Worm (Caenorhabditis elegans): ENCODE results near the gene gid-2.

gid-2 gene

ce11 chrX:2430317-2430716 is 8.4 kb downstream of the gid-2 start:
- TF ChIP-seq tbx-2 (tag; optimal IDR thresholded peaks at IDR 0.05) (no peak), ceh-63 (GFP tag; optimal IDR thresholded peaks at IDR 0.05) (no peak), lin-15B (tag; optimal IDR thresholded peaks at IDR 0.05) (no peak), Y116A8C.19 (tag; optimal IDR thresholded peaks at IDR 0.05; ENCODE audit: borderline replicate concordance) (no peak), sup-37 (GFP tag; optimal IDR thresholded peaks at IDR 0.05) (no peak), nhr-85 (tag) (no peak), unc-130 (tag; optimal IDR thresholded peaks at IDR 0.05) (no peak), ceh-88 (GFP tag; IDR thresholded peaks at IDR 0.05) (no peak), ets-5 (GFP tag; IDR thresholded peaks at IDR 0.05) (no peak), lin-13 (GFP tag; optimal IDR thresholded peaks at IDR 0.05) (no peak), blmp-1 (tag; optimal IDR thresholded peaks at IDR 0.05) (no peak), nhr-90 (tag; optimal IDR thresholded peaks at IDR 0.05; ENCODE audit: poor library complexity) (no peak), xbp-1 (tag; optimal IDR thresholded peaks at IDR 0.05) (no peak), unc-62 (GFP tag; optimal IDR thresholded peaks at IDR 0.05) (no peak), unc-98 (GFP tag; IDR thresholded peaks at IDR 0.05) (no peak), snu-23 (GFP tag; optimal IDR thresholded peaks at IDR 0.05) (no peak), C04F5.9 (tag; optimal IDR thresholded peaks at IDR 0.05) (no peak), nhr-19 (GFP tag; conservative IDR thresholded peaks at IDR 0.05) (no peak)

- TF ChIP-seq egl-13 (tag; optimal IDR thresholded peaks at IDR 0.05) = peak; percentile 25
- TF ChIP-seq ceh-63 (GFP tag; optimal IDR thresholded peaks at IDR 0.05) = no peak
Observed at ce11 chrX:2427404-2427803, 11.4 kb downstream of the gid-2 start, which contains the start of gene gcy-31. Gene gcy-31, minus strand, starts transcription at chrX:2427504.

DNA sequence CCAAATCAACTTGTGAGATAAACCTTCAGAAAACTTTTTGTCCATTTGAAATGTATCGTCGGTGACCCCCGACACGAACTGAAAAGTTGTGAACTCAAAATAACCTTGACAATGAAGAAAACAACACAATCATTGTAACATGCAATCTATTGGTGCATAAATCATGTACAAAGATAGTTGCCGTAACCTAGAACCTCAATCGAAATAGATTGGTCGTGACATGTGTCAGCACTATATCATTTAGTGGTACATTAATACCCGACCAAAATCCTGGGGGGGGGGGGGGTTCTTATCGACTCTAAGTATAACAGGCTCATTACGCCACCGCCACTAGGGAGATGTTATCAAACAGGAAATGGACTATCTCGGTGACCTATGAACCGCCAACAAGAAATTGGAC is 11.8 kb downstream of the gid-2 start:
- TF ChIP-seq zip-4 (GFP tag; optimal IDR thresholded peaks at IDR 0.05) (no peak), zag-1 (tag; optimal IDR thresholded peaks at IDR 0.05) (no peak), fkh-4 (tag; optimal IDR thresholded peaks at IDR 0.05; ENCODE audit: borderline replicate concordance) (no peak), egl-27 (tag; optimal IDR thresholded peaks at IDR 0.05) (no peak), nhr-71 (tag; optimal IDR thresholded peaks at IDR 0.05) (no peak), ceh-90 (tag; optimal IDR thresholded peaks at IDR 0.05) (no peak), lin-15B (tag; optimal IDR thresholded peaks at IDR 0.05) (no peak), hlh-17 (GFP tag; optimal IDR thresholded peaks at IDR 0.05; ENCODE audit: borderline replicate concordance) (no peak), tlp-1 (tag; optimal IDR thresholded peaks at IDR 0.05) (no peak), elt-2 (tag; optimal IDR thresholded peaks at IDR 0.05) (no peak), nhr-12 (tag; optimal IDR thresholded peaks at IDR 0.05) (no peak), sox-4 (tag; optimal IDR thresholded peaks at IDR 0.05) (no peak)

DNA sequence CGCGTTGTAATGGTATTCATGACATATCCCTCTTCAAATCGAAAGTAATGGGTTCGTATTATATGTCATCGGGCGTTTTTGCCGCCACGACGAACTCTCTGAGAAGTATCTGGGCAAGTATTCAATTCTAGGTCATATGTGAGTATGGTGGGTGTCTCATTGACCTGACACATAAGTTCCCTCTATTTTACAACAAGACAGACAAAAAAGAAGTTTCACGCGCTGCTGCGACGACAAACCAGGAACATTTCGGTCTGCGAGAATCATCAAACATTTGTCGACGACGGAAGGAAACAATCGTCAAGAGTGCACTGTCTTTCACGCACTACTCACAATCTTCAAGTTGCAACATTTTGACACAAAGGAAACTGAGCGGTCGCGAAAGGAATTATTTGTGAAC is 13.5 kb downstream of the gid-2 start:
- TF ChIP-seq Y116A8C.19 (tag; optimal IDR thresholded peaks at IDR 0.05; ENCODE audit: borderline replicate concordance) (no peak), nhr-90 (tag; optimal IDR thresholded peaks at IDR 0.05; ENCODE audit: poor library complexity) (no peak), blmp-1 (tag; optimal IDR thresholded peaks at IDR 0.05) (peak; percentile 27), nhr-85 (tag) (peak; percentile 22), aly-2 (tag; optimal IDR thresholded peaks at IDR 0.05) (no peak), hpl-2 (GFP tag; optimal IDR thresholded peaks at IDR 0.05) (no peak), pag-3 (tag; optimal IDR thresholded peaks at IDR 0.05; ENCODE audit: borderline replicate concordance, insufficient read depth) (no peak), fkh-4 (tag; optimal IDR thresholded peaks at IDR 0.05; ENCODE audit: borderline replicate concordance) (no peak), fkh-8 (tag; optimal IDR thresholded peaks at IDR 0.05) (no peak)

DNA sequence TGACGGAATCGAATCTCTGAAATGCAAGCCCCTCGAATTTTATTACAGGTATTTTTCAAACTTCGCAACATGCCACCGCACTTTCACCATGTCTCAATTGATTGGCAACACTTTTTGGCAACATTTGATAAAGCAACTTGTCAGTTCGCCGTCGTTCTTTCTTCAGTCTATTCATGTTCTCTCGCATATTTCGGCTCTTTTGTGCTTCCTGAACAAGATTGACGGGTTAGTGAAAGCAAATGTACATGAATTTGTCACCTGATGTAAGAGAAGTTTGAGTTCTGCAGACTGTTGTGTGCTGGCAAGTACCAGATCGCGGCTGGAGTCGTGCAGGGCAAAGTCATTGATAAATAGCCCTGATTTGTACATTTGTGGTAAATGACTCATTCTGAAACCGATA is 16.6 kb downstream of the gid-2 start:
- no peak for TF ChIP-seq unc-62 (GFP tag; optimal IDR thresholded peaks at IDR 0.05)
- no peak for TF ChIP-seq jun-1 (tag; optimal IDR thresholded peaks at IDR 0.05)
- no peak for TF ChIP-seq fkh-8 (tag; optimal IDR thresholded peaks at IDR 0.05)
- TF ChIP-seq nhr-47 (tag; optimal IDR thresholded peaks at IDR 0.05) = no peak
- no peak for TF ChIP-seq ceh-90 (tag; optimal IDR thresholded peaks at IDR 0.05)
- no peak for TF ChIP-seq xbp-1 (tag; optimal IDR thresholded peaks at IDR 0.05)
- no peak for TF ChIP-seq C04F5.9 (tag; optimal IDR thresholded peaks at IDR 0.05)
- TF ChIP-seq dpl-1 (GFP tag; optimal IDR thresholded peaks at IDR 0.05) = no peak
- TF ChIP-seq mep-1 (tag; optimal IDR thresholded peaks at IDR 0.05) = no peak
- TF ChIP-seq nhr-77 (tag; optimal IDR thresholded peaks at IDR 0.05) = no peak
